Worm (Caenorhabditis elegans) whole organism, young adult: ENCODE measurements around the gene F47E1.20.

ENCODE experiments used
- C17E4.6 ChIP-seq: fragments of 200-800 bp; sonication (Bioruptor generic); IDR thresholded peaks from 2 replicates; pipeline ENCODE4 v1.3.6; 2022; ENCODE audit warnings: missing genetic modification reagents, missing genetic modification characterization, missing compliant biosample characterization
- K12H6.12 ChIP-seq: fragments of 200-800 bp; sonication (Bioruptor generic); optimal IDR thresholded peaks from 2 replicates; lab custom pipeline; 2018; ENCODE audit warnings: mild to moderate bottlenecking, missing genetic modification characterization, missing compliant biosample characterization
- T07F8.4 ChIP-seq: sonication (generic microtip); optimal IDR thresholded peaks from 2 replicates; lab custom pipeline; 2016; ENCODE audit warnings: mild to moderate bottlenecking, missing genetic modification characterization, moderate library complexity, missing compliant biosample characterization
- T26A5.8 ChIP-seq: sonication (generic microtip); optimal IDR thresholded peaks from 2 replicates; lab custom pipeline; 2016; ENCODE audit warnings: missing genetic modification characterization, missing compliant biosample characterization
- Y53F4B.3 ChIP-seq: fragments of 200-800 bp; sonication (Bioruptor generic); IDR thresholded peaks from 2 replicates; pipeline ENCODE4 v1.3.6; 2022; ENCODE audit warnings: missing genetic modification reagents, missing genetic modification characterization, missing compliant biosample characterization
- Y67H2A.10 ChIP-seq: fragments of 200-800 bp; sonication (Bioruptor generic); conservative IDR thresholded peaks from 2 replicates; pipeline ENCODE4 v1.3.6; 2022; ENCODE audit warnings: missing genetic modification reagents, missing genetic modification characterization, missing compliant biosample characterization
- Y95B8A.8 ChIP-seq: fragments of 200-800 bp; sonication (Bioruptor generic); IDR thresholded peaks from 2 replicates; pipeline ENCODE4 v1.3.6; 2022; ENCODE audit warnings: missing genetic modification reagents, missing genetic modification characterization, missing compliant biosample characterization
- ZK185.1 ChIP-seq: sonication (generic microtip); optimal IDR thresholded peaks from 2 replicates; lab custom pipeline; 2016; ENCODE audit warnings: mild to moderate bottlenecking, missing genetic modification characterization, missing compliant biosample characterization; ENCODE audit not compliant: poor library complexity, severe bottlenecking
- ama-1 ChIP-seq, 3 experiments: fragments of 150-350 bp in 1 of 3; sonication (generic microtip) in 2 of 3; optimal IDR thresholded peaks; 2 replicates each; lab custom pipeline; 2014 to 2018; ENCODE audit warnings: missing biosample characterization in 2 of 3, missing genetic modification characterization in 2 of 3, missing genetic modification reagents in 2 of 3
- aptf-3 ChIP-seq: fragments of 200-800 bp; sonication (Bioruptor generic); IDR thresholded peaks from 2 replicates; pipeline ENCODE4 v1.3.6; 2022; ENCODE audit warnings: missing genetic modification characterization, missing compliant biosample characterization
- atf-7 ChIP-seq: sonication (generic microtip); optimal IDR thresholded peaks from 2 replicates; lab custom pipeline; 2017; ENCODE audit warnings: mild to moderate bottlenecking, missing genetic modification characterization, missing compliant biosample characterization
- attf-5 ChIP-seq: fragments of 200-800 bp; sonication (Bioruptor generic); optimal IDR thresholded peaks from 2 replicates; lab custom pipeline; 2018; ENCODE audit warnings: mild to moderate bottlenecking, missing genetic modification characterization, missing compliant biosample characterization
- attf-6 ChIP-seq: fragments of 200-800 bp; sonication (Bioruptor generic); IDR thresholded peaks from 2 replicates; pipeline ENCODE4 v1.3.6; 2022; ENCODE audit warnings: missing genetic modification reagents, missing genetic modification characterization, missing compliant biosample characterization
- cebp-2 ChIP-seq: fragments of 200-800 bp; sonication (Bioruptor generic); IDR thresholded peaks from 2 replicates; pipeline ENCODE4 v1.3.6; 2022; ENCODE audit warnings: missing genetic modification characterization, missing compliant biosample characterization
- ceh-100 ChIP-seq: fragments of 200-800 bp; sonication (Bioruptor generic); IDR thresholded peaks from 2 replicates; pipeline ENCODE4 v1.3.6; 2022; ENCODE audit warnings: missing genetic modification reagents, missing genetic modification characterization, missing compliant biosample characterization
- ceh-27 ChIP-seq: fragments of 200-800 bp; sonication (Bioruptor generic); optimal IDR thresholded peaks from 2 replicates; lab custom pipeline; 2018; ENCODE audit warnings: mild to moderate bottlenecking, missing genetic modification characterization, moderate library complexity, missing compliant biosample characterization
- chd-7 ChIP-seq: sonication (generic microtip); optimal IDR thresholded peaks from 2 replicates; lab custom pipeline; 2016; ENCODE audit warnings: mild to moderate bottlenecking, missing genetic modification characterization, moderate library complexity, missing compliant biosample characterization
- egl-18 ChIP-seq: fragments of 200-800 bp; sonication (Bioruptor generic); IDR thresholded peaks from 2 replicates; pipeline ENCODE4 v1.3.6; 2022; ENCODE audit warnings: missing genetic modification reagents, missing genetic modification characterization, missing compliant biosample characterization
- fkh-3 ChIP-seq: sonication (generic microtip); optimal IDR thresholded peaks from 2 replicates; lab custom pipeline; 2016; ENCODE audit warnings: mild to moderate bottlenecking, missing genetic modification characterization, missing compliant biosample characterization
- hlh-12 ChIP-seq: sonication (generic microtip); optimal IDR thresholded peaks from 2 replicates; lab custom pipeline; 2016; ENCODE audit warnings: missing genetic modification characterization, missing compliant biosample characterization
- hlh-26 ChIP-seq: fragments of 200-800 bp; sonication (Bioruptor generic); conservative IDR thresholded peaks from 2 replicates; pipeline ENCODE4 v1.3.6; 2022; ENCODE audit warnings: missing genetic modification reagents, missing genetic modification characterization, missing compliant biosample characterization
- hmg-20 ChIP-seq: fragments of 200-800 bp; sonication (Bioruptor generic); IDR thresholded peaks from 2 replicates; pipeline ENCODE4 v1.3.6; 2022; ENCODE audit warnings: missing genetic modification reagents, missing genetic modification characterization, missing compliant biosample characterization
- let-526 ChIP-seq: fragments of 200-800 bp; sonication (Bioruptor generic); IDR thresholded peaks from 2 replicates; pipeline ENCODE4 v1.3.6; 2022; ENCODE audit warnings: missing genetic modification reagents, missing genetic modification characterization, missing compliant biosample characterization
- let-607 ChIP-seq, 2 experiments: fragments of 200-800 bp in 1 of 2; sonication (Bioruptor generic) in 1 of 2; sonication (generic microtip) in 1 of 2; optimal IDR thresholded peaks; 2 replicates each; lab custom pipeline; 2016 to 2018; ENCODE audit warnings: mild to moderate bottlenecking in 2 of 2, missing compliant biosample characterization in 2 of 2, missing genetic modification characterization in 2 of 2, moderate library complexity in 2 of 2, missing genotype in 1 of 2
- madf-8 ChIP-seq: fragments of 200-800 bp; sonication (Bioruptor generic); conservative IDR thresholded peaks from 2 replicates; pipeline ENCODE4 v1.3.6; 2022; ENCODE audit warnings: missing genetic modification reagents, missing genetic modification characterization, missing compliant biosample characterization
- mcd-1 ChIP-seq: fragments of 200-800 bp; sonication (Bioruptor generic); IDR thresholded peaks from 2 replicates; pipeline ENCODE4 v1.3.6; 2022; ENCODE audit warnings: missing genetic modification reagents, missing genetic modification characterization, missing compliant biosample characterization
- mel-28 ChIP-seq: sonication (generic microtip); optimal IDR thresholded peaks from 2 replicates; lab custom pipeline; 2016; ENCODE audit warnings: borderline replicate concordance, mild to moderate bottlenecking, missing genetic modification characterization, missing compliant biosample characterization
- mes-4 ChIP-seq: sonication (generic microtip); optimal IDR thresholded peaks from 2 replicates; lab custom pipeline; 2016; ENCODE audit warnings: missing genotype, missing genetic modification characterization, missing compliant biosample characterization
- mxl-1 ChIP-seq: sonication (generic microtip); optimal IDR thresholded peaks from 2 replicates; lab custom pipeline; 2016; ENCODE audit warnings: missing genetic modification characterization, missing compliant biosample characterization
- nfya-2 ChIP-seq: fragments of 200-800 bp; sonication (Bioruptor generic); IDR thresholded peaks from 2 replicates; pipeline ENCODE4 v1.3.6; 2022; ENCODE audit warnings: missing genetic modification reagents, missing genetic modification characterization, missing compliant biosample characterization
- nfyb-1 ChIP-seq: fragments of 200-800 bp; sonication (Bioruptor generic); IDR thresholded peaks from 2 replicates; pipeline ENCODE4 v1.3.6; 2022; ENCODE audit warnings: missing genetic modification reagents, missing genetic modification characterization, missing compliant biosample characterization
- nhr-90 ChIP-seq: sonication (generic microtip); optimal IDR thresholded peaks from 2 replicates; lab custom pipeline; 2016; ENCODE audit warnings: missing genotype, mild to moderate bottlenecking, missing genetic modification characterization, missing compliant biosample characterization
- pbrm-1 ChIP-seq: fragments of 200-800 bp; sonication (Bioruptor generic); IDR thresholded peaks from 2 replicates; pipeline ENCODE4 v1.3.6; 2022; ENCODE audit warnings: missing genetic modification reagents, missing genetic modification characterization, missing compliant biosample characterization
- sdz-38 ChIP-seq: sonication (generic microtip); optimal IDR thresholded peaks from 2 replicates; lab custom pipeline; 2016; ENCODE audit warnings: missing genotype, missing genetic modification characterization, missing compliant biosample characterization
- sea-2 ChIP-seq: fragments of 200-800 bp; sonication (Bioruptor generic); IDR thresholded peaks from 2 replicates; pipeline ENCODE4 v1.3.6; 2022; ENCODE audit warnings: missing genetic modification characterization, missing compliant biosample characterization
- snpc-1.1 ChIP-seq: sonication (generic microtip); optimal IDR thresholded peaks from 2 replicates; lab custom pipeline; 2017; ENCODE audit warnings: missing genetic modification characterization, mild to moderate bottlenecking, missing compliant biosample characterization, antibody characterized with exemption, moderate library complexity, missing genotype, missing genetic modification reagents; ENCODE audit not compliant: insufficient read depth
- snpc-1.3 ChIP-seq: sonication (generic microtip); optimal IDR thresholded peaks from 2 replicates; lab custom pipeline; 2017; ENCODE audit warnings: missing genetic modification characterization, mild to moderate bottlenecking, missing compliant biosample characterization, antibody characterized with exemption, moderate library complexity, missing genotype, missing genetic modification reagents; ENCODE audit not compliant: insufficient read depth
- tbx-9 ChIP-seq: sonication (generic microtip); optimal IDR thresholded peaks from 2 replicates; lab custom pipeline; 2016; ENCODE audit warnings: borderline replicate concordance, missing genetic modification characterization, inconsistent platforms, missing compliant biosample characterization
- unc-130 ChIP-seq: sonication (generic microtip); optimal IDR thresholded peaks from 2 replicates; lab custom pipeline; 2016; ENCODE audit warnings: missing genetic modification reagents, missing genetic modification characterization, missing compliant biosample characterization
- ztf-25 ChIP-seq: fragments of 200-800 bp; sonication (Bioruptor generic); IDR thresholded peaks from 2 replicates; pipeline ENCODE4 v1.3.6; 2022; ENCODE audit warnings: missing genetic modification reagents, missing genetic modification characterization, missing compliant biosample characterization
- ztf-28 ChIP-seq: fragments of 200-800 bp; sonication (Bioruptor generic); IDR thresholded peaks from 2 replicates; pipeline ENCODE4 v1.3.6; 2022; ENCODE audit warnings: missing genetic modification reagents, missing genetic modification characterization, missing compliant biosample characterization

Gene F47E1.20

ce11 chrX:9014451-9014850, 34.3 kb upstream of the F47E1.20 start:
- TF ChIP-seq chd-7 (no peak), mxl-1 (no peak), attf-6 (GFP tag; lab: Robert Waterston, UW) (no peak), sdz-38 (tag; lab: Kevin White, UChicago) (no peak), fkh-3 (tag; lab: Kevin White, UChicago) (no peak), ama-1 (optimal IDR thresholded peaks at IDR 0.05; lab: Kevin White, UChicago) (no peak), ama-1 (GFP tag; optimal IDR thresholded peaks at IDR 0.05; lab: Kevin White, UChicago) (no peak), K12H6.12 (tag; lab: Kevin White, UChicago) (no peak), egl-18 (GFP tag; lab: Robert Waterston, UW) (no peak), sea-2 (GFP tag; lab: Robert Waterston, UW) (no peak), cebp-2 (GFP tag; lab: Robert Waterston, UW) (no peak), hlh-12 (tag; lab: Kevin White, UChicago) (no peak), mes-4 (tag; lab: Kevin White, UChicago) (no peak), ztf-28 (GFP tag; lab: Robert Waterston, UW) (no peak)
- TF ChIP-seq, all 124 proteins: peak for 0

- TF ChIP-seq Y95B8A.8 (GFP tag; lab: Robert Waterston, UW) (no peak), fkh-3 (tag; lab: Kevin White, UChicago) (no peak), mel-28 (tag; lab: Kevin White, UChicago) (no peak), madf-8 (no peak), ceh-27 (GFP tag; lab: Kevin White, UChicago) (no peak), atf-7 (no peak), let-607 (tag; optimal IDR thresholded peaks at IDR 0.05; lab: Kevin White, UChicago) (no peak), Y53F4B.3 (no peak), T26A5.8 (tag; lab: Kevin White, UChicago) (no peak), hlh-26 (GFP tag; lab: Robert Waterston, UW) (no peak), unc-130 (GFP tag; lab: Kevin White, UChicago) (no peak), snpc-1.3 (tag; lab: Kevin White, UChicago) (no peak), tbx-9 (tag; lab: Kevin White, UChicago) (no peak), cebp-2 (GFP tag; lab: Robert Waterston, UW) (no peak), C17E4.6 (GFP tag; lab: Robert Waterston, UW) (no peak), nhr-90 (tag; lab: Kevin White, UChicago) (no peak), attf-5 (no peak), hmg-20 (no peak)
These were observed 33.3 kb upstream of the F47E1.20 start, which contains the start of gene T25B6.4 for ce11 chrX:9015420-9015819. T25B6.4 (plus strand) TSS chrX:9015720.

- TF ChIP-seq pbrm-1 (GFP tag; lab: Robert Waterston, UW) = no peak
- TF ChIP-seq ceh-100 (GFP tag; lab: Robert Waterston, UW) = no peak
- TF ChIP-seq nfyb-1 (GFP tag; lab: Robert Waterston, UW) = no peak
- no peak for TF ChIP-seq ZK185.1
- TF ChIP-seq chd-7 = no peak
- TF ChIP-seq mcd-1 (GFP tag; lab: Robert Waterston, UW) = no peak
- TF ChIP-seq K12H6.12 (tag; lab: Kevin White, UChicago) = no peak
- TF ChIP-seq cebp-2 (GFP tag; lab: Robert Waterston, UW) = no peak
- TF ChIP-seq nfya-2 (GFP tag; lab: Robert Waterston, UW) = no peak
- TF ChIP-seq aptf-3 (GFP tag; lab: Robert Waterston, UW) = no peak
- TF ChIP-seq snpc-1.1 (tag; lab: Kevin White, UChicago) = no peak
- no peak for TF ChIP-seq let-526 (GFP tag; lab: Robert Waterston, UW)
- no peak for TF ChIP-seq Y67H2A.10 (GFP tag; lab: Robert Waterston, UW)
- TF ChIP-seq ztf-25 (GFP tag; lab: Robert Waterston, UW) = no peak
- TF ChIP-seq atf-7 = no peak
- TF ChIP-seq T07F8.4 (tag; lab: Kevin White, UChicago) = no peak
- TF ChIP-seq sdz-38 (tag; lab: Kevin White, UChicago) = no peak
- TF ChIP-seq hmg-20 = no peak
- no peak for TF ChIP-seq ztf-28 (GFP tag; lab: Robert Waterston, UW)
These were observed 27.1 kb upstream of the F47E1.20 start, which contains the start of gene T25B6.5 for ce11 chrX:9021645-9022044. T25B6.5 (minus strand) TSS chrX:9021745.
